Fruit fly (Drosophila melanogaster): ENCODE measurements around the gene CHKov2.

- no peak for TF ChIP-seq caup (GFP tag; optimal IDR thresholded peaks at IDR 0.05; ENCODE audit: severe bottlenecking)
- TF ChIP-seq CG14014 (GFP tag; IDR thresholded peaks at IDR 0.05): no peak
- TF ChIP-seq CG12219 (GFP tag; optimal IDR thresholded peaks at IDR 0.05): no peak
- TF ChIP-seq H2.0 (GFP tag; IDR thresholded peaks at IDR 0.05): no peak
- no peak for TF ChIP-seq CG4404 (GFP tag; IDR thresholded peaks at IDR 0.05)
- no peak for TF ChIP-seq ash1 (GFP tag; optimal IDR thresholded peaks at IDR 0.05)
- no peak for TF ChIP-seq nmo (GFP tag; optimal IDR thresholded peaks at IDR 0.05)
- no peak for TF ChIP-seq Doc2 (GFP tag; IDR thresholded peaks at IDR 0.05)
- no peak for TF ChIP-seq Dfd (GFP tag; optimal IDR thresholded peaks at IDR 0.05)
- TF ChIP-seq gro (GFP tag; optimal IDR thresholded peaks at IDR 0.05): no peak
These were observed 15.0 kb downstream of the CHKov2 start, which contains the start of gene CG10559 for dm6 chr3R:25316016-25316415.

Data from whole organism, embryonic.